Fruit fly (Drosophila melanogaster) S2 (cell line): ENCODE data around the gene aly.

ENCODE experiments used
- CG8478 ChIP-seq: fragments of >200 bp; optimal IDR thresholded peaks from 2 replicates; lab custom pipeline; 2018
- CTCF ChIP-seq, 2 experiments: fragments of >200 bp; optimal IDR thresholded peaks; 2 replicates each; lab custom pipeline; 2018

dm6 chr3L:3045256-3045743 is 19.0 kb upstream of the aly start:
- no peak for TF ChIP-seq CG8478 (lab: Kevin White, UChicago)
- TF ChIP-seq CTCF (optimal IDR thresholded peaks at IDR 0.05; lab: Kevin White, UChicago): no peak
